Fruit fly (Drosophila melanogaster): ENCODE results near the gene CG6833.

CG6833 gene

dm6 chr3L:14006704-14007126 lies 44.3 kb upstream of the CG6833 start (continued):
- TF ChIP-seq eve (GFP tag; optimal IDR thresholded peaks at IDR 0.05): no peak
- no peak for TF ChIP-seq Atf3 (GFP tag; optimal IDR thresholded peaks at IDR 0.05)
- TF ChIP-seq pho (GFP tag; optimal IDR thresholded peaks at IDR 0.05): peak; percentile 9
- TF ChIP-seq gsb (GFP tag; IDR thresholded peaks at IDR 0.05): no peak
- TF ChIP-seq Sry-δ (GFP tag; optimal IDR thresholded peaks at IDR 0.05): peak; percentile 73
- no peak for TF ChIP-seq z (GFP tag; IDR thresholded peaks at IDR 0.05)
- no peak for TF ChIP-seq CG3281 (GFP tag; optimal IDR thresholded peaks at IDR 0.05)
- TF ChIP-seq cg (GFP tag; optimal IDR thresholded peaks at IDR 0.05): peak; percentile 61
- peak; percentile 14 for TF ChIP-seq Dp (GFP tag; optimal IDR thresholded peaks at IDR 0.05)
- TF ChIP-seq CG6791 (GFP tag; IDR thresholded peaks at IDR 0.05; ENCODE audit: partially characterized antibody): no peak
- TF ChIP-seq Awh (GFP tag; IDR thresholded peaks at IDR 0.05): no peak
- no peak for TF ChIP-seq BtbVII (GFP tag; optimal IDR thresholded peaks at IDR 0.05)
- no peak for TF ChIP-seq dm (GFP tag; optimal IDR thresholded peaks at IDR 0.05)
- no peak for TF ChIP-seq chn (GFP tag; optimal IDR thresholded peaks at IDR 0.05)
- peak; percentile 7 for TF ChIP-seq CG34376 (GFP tag; optimal IDR thresholded peaks at IDR 0.05)
- TF ChIP-seq kni (GFP tag; optimal IDR thresholded peaks at IDR 0.05): no peak
- 0 out of 3 replicates have a peak, but pooled peaks have one; percentile 25 for TF ChIP-seq zfh1 (GFP tag; IDR thresholded peaks at IDR 0.05)
- TF ChIP-seq tx (GFP tag; optimal IDR thresholded peaks at IDR 0.05): no peak
- TF ChIP-seq CG7271 (tag; optimal IDR thresholded peaks at IDR 0.05): no peak
- no peak for TF ChIP-seq CG12942 (GFP tag; optimal IDR thresholded peaks at IDR 0.05)
- no peak for TF ChIP-seq Hsf (GFP tag; optimal IDR thresholded peaks at IDR 0.05)
- TF ChIP-seq trh (GFP tag; optimal IDR thresholded peaks at IDR 0.05): no peak
- no peak for TF ChIP-seq CG11456 (GFP tag; IDR thresholded peaks at IDR 0.05)
- TF ChIP-seq CG17328 (GFP tag; IDR thresholded peaks at IDR 0.05): no peak
- peak; percentile 39 for TF ChIP-seq Ets65A (GFP tag)
- no peak for TF ChIP-seq slp2 (GFP tag; optimal IDR thresholded peaks at IDR 0.05)
- peak; percentile 29; the same call in 1 of the 2 replicates for TF ChIP-seq sob (GFP tag; IDR thresholded peaks at IDR 0.05)
- no peak for TF ChIP-seq klu (GFP tag; IDR thresholded peaks at IDR 0.05)
- no peak for TF ChIP-seq MBD-R2 (GFP tag; IDR thresholded peaks at IDR 0.05)
- TF ChIP-seq CG12744 (GFP tag; optimal IDR thresholded peaks at IDR 0.05): no peak
- TF ChIP-seq Hr3 (GFP tag; optimal IDR thresholded peaks at IDR 0.05): no peak
- no peak for TF ChIP-seq ind (GFP tag; optimal IDR thresholded peaks at IDR 0.05)
- no peak for TF ChIP-seq jumu (GFP tag; optimal IDR thresholded peaks at IDR 0.05)
- peak in 1 of 2 experiments; percentile 100 for TF ChIP-seq Pdp1 (GFP tag; optimal IDR thresholded peaks at IDR 0.05)
- TF ChIP-seq CG30020 (tag; optimal IDR thresholded peaks at IDR 0.05): no peak
- TF ChIP-seq Usf (GFP tag; optimal IDR thresholded peaks at IDR 0.05): no peak
- no peak for TF ChIP-seq disco-r (GFP tag; optimal IDR thresholded peaks at IDR 0.05)
- no peak for TF ChIP-seq CG9932 (GFP tag; IDR thresholded peaks at IDR 0.05)
- no peak for TF ChIP-seq CG13624 (GFP tag; optimal IDR thresholded peaks at IDR 0.05)
- TF ChIP-seq Aef1 (GFP tag; IDR thresholded peaks at IDR 0.05): no peak
- no peak for TF ChIP-seq Fer3 (tag; optimal IDR thresholded peaks at IDR 0.05)
- no peak for TF ChIP-seq al (GFP tag; IDR thresholded peaks at IDR 0.05)
- TF ChIP-seq tgo (GFP tag; IDR thresholded peaks at IDR 0.05): 0 out of 3 replicates have a peak, but pooled peaks have one; percentile 18
- no peak for TF ChIP-seq CG14014 (GFP tag; IDR thresholded peaks at IDR 0.05)
- no peak for TF ChIP-seq CG1602 (GFP tag; optimal IDR thresholded peaks at IDR 0.05)
- no peak for TF ChIP-seq CG7963 (GFP tag; IDR thresholded peaks at IDR 0.05; ENCODE audit: partially characterized antibody)
- no peak for TF ChIP-seq mam (GFP tag; optimal IDR thresholded peaks at IDR 0.05)
- no peak for TF ChIP-seq MTF-1 (GFP tag; optimal IDR thresholded peaks at IDR 0.05; ENCODE audit: borderline replicate concordance)
- no peak for TF ChIP-seq CG2199 (GFP tag; IDR thresholded peaks at IDR 0.05)
- peak; percentile 72 for TF ChIP-seq Med (GFP tag)
- no peak for TF ChIP-seq fd96Cb (tag; optimal IDR thresholded peaks at IDR 0.05)
- no peak for TF ChIP-seq CG12769 (tag; optimal IDR thresholded peaks at IDR 0.05)
- no peak for TF ChIP-seq CG31441 (GFP tag; IDR thresholded peaks at IDR 0.05)

Data from whole organism, embryonic.